Worm (Caenorhabditis elegans) whole organism, mixed stage, embryonic: ENCODE data around the gene C04H5.7.
A peak's percentile ranks its signal among the peaks of the same experiment; 100 is the strongest.

Experiments
- bed-3 ChIP-seq: fragments of 200-800 bp; sonication (Bioruptor generic); optimal IDR thresholded peaks from 3 replicates; lab custom pipeline; 2018; ENCODE audit warnings: mild to moderate bottlenecking, missing genetic modification characterization, moderate library complexity, missing compliant biosample characterization
- ceh-39 ChIP-seq: fragments of 150-350 bp; optimal IDR thresholded peaks from 2 replicates; lab custom pipeline; 2014; ENCODE audit warnings: missing biosample characterization, missing genetic modification characterization
- ceh-43 ChIP-seq: fragments of 200-800 bp; sonication (Bioruptor generic); optimal IDR thresholded peaks from 2 replicates; lab custom pipeline; 2018; ENCODE audit warnings: mild to moderate bottlenecking, missing genetic modification characterization, moderate library complexity, missing compliant biosample characterization
- ceh-83 ChIP-seq: fragments of 200-800 bp; sonication (Bioruptor generic); optimal IDR thresholded peaks from 2 replicates; lab custom pipeline; 2018; ENCODE audit warnings: mild to moderate bottlenecking, missing genetic modification characterization, missing compliant biosample characterization
- ces-1 ChIP-seq: fragments of 150-350 bp; optimal IDR thresholded peaks from 2 replicates; lab custom pipeline; 2014; ENCODE audit warnings: missing biosample characterization, missing genetic modification reagents, missing genetic modification characterization
- cnd-1 ChIP-seq: fragments of 200-800 bp; sonication (Bioruptor generic); optimal IDR thresholded peaks from 2 replicates; lab custom pipeline; 2018; ENCODE audit warnings: mild to moderate bottlenecking, missing genetic modification characterization, missing compliant biosample characterization
- drap-1 ChIP-seq: fragments of 200-800 bp; sonication (Bioruptor generic); optimal IDR thresholded peaks from 3 replicates; lab custom pipeline; 2018; ENCODE audit warnings: mild to moderate bottlenecking, missing genetic modification characterization, missing compliant biosample characterization
- ham-2 ChIP-seq: fragments of 200-800 bp; sonication (Bioruptor generic); optimal IDR thresholded peaks from 2 replicates; lab custom pipeline; 2018; ENCODE audit warnings: mild to moderate bottlenecking, missing genetic modification characterization, missing compliant biosample characterization
- hlh-1 ChIP-seq: fragments of 150-350 bp; optimal IDR thresholded peaks from 2 replicates; lab custom pipeline; 2014; ENCODE audit warnings: missing biosample characterization, missing genetic modification reagents, missing genetic modification characterization
- lin-13 ChIP-seq: fragments of 150-350 bp; optimal IDR thresholded peaks from 2 replicates; lab custom pipeline; 2014; ENCODE audit warnings: missing biosample characterization, missing genetic modification characterization
- lsy-2 ChIP-seq: fragments of 150-350 bp; optimal IDR thresholded peaks from 2 replicates; lab custom pipeline; 2014; ENCODE audit warnings: missing biosample characterization, missing genetic modification characterization
- mep-1 ChIP-seq: fragments of 150-350 bp; optimal IDR thresholded peaks from 2 replicates; lab custom pipeline; 2017; ENCODE audit warnings: missing biosample characterization, missing genetic modification reagents, missing genetic modification characterization, inconsistent platforms
- mls-2 ChIP-seq: sonication (generic microtip); optimal IDR thresholded peaks from 2 replicates; lab custom pipeline; 2016; ENCODE audit warnings: mild to moderate bottlenecking, missing genetic modification characterization, moderate library complexity, missing compliant biosample characterization
- nhr-2 ChIP-seq: fragments of 150-350 bp; optimal IDR thresholded peaks from 2 replicates; lab custom pipeline; 2014; ENCODE audit warnings: missing biosample characterization, missing genetic modification characterization
- nhr-237 ChIP-seq: fragments of 150-350 bp; optimal IDR thresholded peaks from 2 replicates; lab custom pipeline; 2014; ENCODE audit warnings: missing biosample characterization, missing genetic modification characterization
- nhr-28 ChIP-seq: fragments of 150-350 bp; optimal IDR thresholded peaks from 2 replicates; lab custom pipeline; 2014; ENCODE audit warnings: missing biosample characterization, missing genetic modification characterization
- pha-4 ChIP-seq: fragments of 150-350 bp; optimal IDR thresholded peaks from 2 replicates; lab custom pipeline; 2018; ENCODE audit warnings: missing biosample characterization, missing genetic modification reagents, missing genetic modification characterization
- sem-2 ChIP-seq: fragments of 200-800 bp; sonication (Bioruptor generic); optimal IDR thresholded peaks from 2 replicates; lab custom pipeline; 2018; ENCODE audit warnings: mild to moderate bottlenecking, missing genetic modification characterization, missing compliant biosample characterization
- snpc-4 ChIP-seq: fragments of 150-350 bp; optimal IDR thresholded peaks from 2 replicates; lab custom pipeline; 2014; ENCODE audit warnings: missing biosample characterization, missing genetic modification characterization
- sptf-1 ChIP-seq: sonication (generic microtip); optimal IDR thresholded peaks from 2 replicates; lab custom pipeline; 2017; ENCODE audit warnings: mild to moderate bottlenecking, missing genetic modification characterization, moderate library complexity, missing compliant biosample characterization
- unc-120 ChIP-seq: sonication (generic microtip); optimal IDR thresholded peaks from 2 replicates; lab custom pipeline; 2017; ENCODE audit warnings: missing genetic modification characterization, missing compliant biosample characterization; ENCODE audit not compliant: poor library complexity, severe bottlenecking
- ztf-11 ChIP-seq: fragments of 150-350 bp; optimal IDR thresholded peaks from 2 replicates; lab custom pipeline; 2014; ENCODE audit warnings: missing biosample characterization, missing genetic modification characterization

Gene C04H5.7

ce11 chrII:14550613-14551012, 12.9 kb downstream of the C04H5.7 start, which contains the start of gene nlp-41:
Gene nlp-41 (plus strand): TSS chrII:14550913.
- TF ChIP-seq bed-3 (no peak), ceh-39 (tag; lab: Kevin White, UChicago) (no peak), nhr-2 (tag; lab: Kevin White, UChicago) (no peak), sem-2 (no peak), mep-1 (tag; lab: Kevin White, UChicago) (no peak)

- no peak for TF ChIP-seq cnd-1 (tag; lab: Kevin White, UChicago)
- TF ChIP-seq snpc-4 (tag; lab: Kevin White, UChicago) = no peak
- peak; percentile 30 for TF ChIP-seq ces-1 (GFP tag; lab: Kevin White, UChicago)
- no peak for TF ChIP-seq nhr-28 (tag; lab: Kevin White, UChicago)
Observed at ce11 chrII:14555019-14555418, 17.3 kb downstream of the C04H5.7 start.

ce11 chrII:14561549-14562115, 23.9 kb downstream of the C04H5.7 start, which contains the start of gene mog-4:
Gene mog-4 (minus strand): TSS chrII:14561599.
- TF ChIP-seq drap-1 (GFP tag; lab: Kevin White, UChicago) = peak; percentile 21
- TF ChIP-seq unc-120 (tag; lab: Kevin White, UChicago) = peak; percentile 25
- peak; percentile 46 for TF ChIP-seq lin-13
- peak; percentile 1 for TF ChIP-seq bed-3
- TF ChIP-seq lsy-2 (tag; lab: Kevin White, UChicago) = peak; percentile 95
- TF ChIP-seq ces-1 (GFP tag; lab: Kevin White, UChicago) = peak; percentile 71
- peak; percentile 81 for TF ChIP-seq nhr-237 (tag; lab: Kevin White, UChicago)
- TF ChIP-seq mep-1 (tag; lab: Kevin White, UChicago) = peak; percentile 37
- peak; percentile 76 for TF ChIP-seq ham-2 (GFP tag; lab: Kevin White, UChicago)
- peak; percentile 8 for TF ChIP-seq ceh-43 (GFP tag; lab: Kevin White, UChicago)
- peak; percentile 20 for TF ChIP-seq mls-2 (tag; lab: Kevin White, UChicago)
- peak; percentile 20 for TF ChIP-seq cnd-1 (tag; lab: Kevin White, UChicago)
- TF ChIP-seq sptf-1 = peak; percentile 7

ce11 chrII:14563766-14564370, 26.1 kb downstream of the C04H5.7 start:
- peak; percentile 85 for TF ChIP-seq lsy-2 (tag; lab: Kevin White, UChicago)

- TF ChIP-seq hlh-1 (tag; lab: Kevin White, UChicago) = no peak
- peak; percentile 55 for TF ChIP-seq ham-2 (GFP tag; lab: Kevin White, UChicago)
Observed at ce11 chrII:14567811-14568210, 30.1 kb downstream of the C04H5.7 start.

- no peak for TF ChIP-seq sptf-1
- peak; percentile 10 for TF ChIP-seq lsy-2 (tag; lab: Kevin White, UChicago)
- TF ChIP-seq ces-1 (GFP tag; lab: Kevin White, UChicago) = peak; percentile 81
- TF ChIP-seq ceh-83 (GFP tag; lab: Kevin White, UChicago) = peak; percentile 18
Observed at ce11 chrII:14569322-14569721, 31.6 kb downstream of the C04H5.7 start.

- TF ChIP-seq nhr-2 (tag; lab: Kevin White, UChicago) = no peak
- no peak for TF ChIP-seq sem-2
- no peak for TF ChIP-seq bed-3
- no peak for TF ChIP-seq ceh-83 (GFP tag; lab: Kevin White, UChicago)
- TF ChIP-seq, all 35 proteins: peak for 0
Observed at ce11 chrII:14570541-14571160, 32.9 kb downstream of the C04H5.7 start.

ce11 chrII:14573315-14573714, 35.6 kb downstream of the C04H5.7 start, which contains the start of gene madf-5:
Gene madf-5 (plus strand): TSS chrII:14573615.
- TF ChIP-seq pha-4 (tag; lab: Kevin White, UChicago) (no peak), ztf-11 (tag; lab: Kevin White, UChicago) (no peak)
